Fruit fly (Drosophila melanogaster) whole organism, embryonic: ENCODE results near the gene Obp99b.

Experiments used
- CG10274 ChIP-seq: fragments of 200-800 bp; sonication (Bioruptor generic); optimal IDR thresholded peaks from 3 replicates; lab custom pipeline; 2017; ENCODE audit warnings: missing biosample characterization, mild to moderate bottlenecking, missing genetic modification characterization
- CG10366 ChIP-seq: fragments of 200-800 bp; sonication (Bioruptor generic); IDR thresholded peaks from 2 replicates; pipeline ENCODE4 v1.3.6; 2022; ENCODE audit warnings: missing biosample characterization, missing genetic modification characterization
- CG10431 ChIP-seq: fragments of 200-800 bp; sonication (Bioruptor generic); optimal IDR thresholded peaks from 3 replicates; lab custom pipeline; 2018; ENCODE audit warnings: missing biosample characterization, mild to moderate bottlenecking, missing genetic modification characterization
- CG10565 ChIP-seq: fragments of 200-800 bp; sonication (Bioruptor generic); optimal IDR thresholded peaks from 3 replicates; lab custom pipeline; 2016; ENCODE audit warnings: missing biosample characterization, mild to moderate bottlenecking, missing genetic modification characterization
- CG12744 ChIP-seq: fragments of 200-800 bp; sonication (Bioruptor generic); optimal IDR thresholded peaks from 2 replicates; lab custom pipeline; 2016; ENCODE audit warnings: missing biosample characterization, missing genetic modification characterization
- CG15269 ChIP-seq: fragments of 200-800 bp; sonication (Bioruptor generic); optimal IDR thresholded peaks from 2 replicates; lab custom pipeline; 2018; ENCODE audit warnings: missing biosample characterization, mild to moderate bottlenecking, missing genetic modification characterization, moderate library complexity
- CG17385 ChIP-seq: fragments of 200-800 bp; sonication (Bioruptor generic); optimal IDR thresholded peaks from 3 replicates; lab custom pipeline; 2018; ENCODE audit warnings: missing biosample characterization, mild to moderate bottlenecking, missing genetic modification characterization
- CG17612 ChIP-seq: fragments of 200-800 bp; sonication (Bioruptor generic); IDR thresholded peaks from 2 replicates; pipeline ENCODE4 v1.3.6; 2022; ENCODE audit warnings: missing biosample characterization, missing genetic modification characterization
- CG18764 ChIP-seq: fragments of 200-800 bp; sonication (Bioruptor generic); optimal IDR thresholded peaks from 3 replicates; lab custom pipeline; 2016; ENCODE audit warnings: missing biosample characterization, missing genetic modification characterization
- CG2129 ChIP-seq: fragments of 200-800 bp; sonication (Bioruptor generic); IDR thresholded peaks from 2 replicates; pipeline ENCODE4 v1.3.6; 2022; ENCODE audit warnings: missing biosample characterization, missing genetic modification characterization; ENCODE audit not compliant: partially characterized antibody
- CG30431 ChIP-seq: fragments of 200-800 bp; sonication (Bioruptor generic); optimal IDR thresholded peaks from 2 replicates; lab custom pipeline; 2017; ENCODE audit warnings: missing biosample characterization, missing genetic modification characterization
- CG31224 ChIP-seq: fragments of 200-800 bp; sonication (Bioruptor generic); IDR thresholded peaks from 2 replicates; pipeline ENCODE4 v1.3.6; 2022; ENCODE audit warnings: missing biosample characterization, missing genetic modification characterization
- CG3163 ChIP-seq: fragments of 200-800 bp; sonication (Bioruptor generic); optimal IDR thresholded peaks from 3 replicates; lab custom pipeline; 2016; ENCODE audit warnings: missing biosample characterization, missing genetic modification characterization
- CG43689 ChIP-seq: fragments of 200-800 bp; sonication (Bioruptor generic); IDR thresholded peaks from 2 replicates; pipeline ENCODE4 v1.3.6; 2022; ENCODE audit warnings: missing biosample characterization, missing genetic modification characterization
- CG4617 ChIP-seq: fragments of 200-800 bp; sonication (Bioruptor generic); optimal IDR thresholded peaks from 3 replicates; lab custom pipeline; 2016; ENCODE audit warnings: missing biosample characterization, missing genetic modification characterization, borderline replicate concordance
- CG6175 ChIP-seq: fragments of 200-800 bp; sonication (Bioruptor generic); IDR thresholded peaks from 3 replicates; pipeline ENCODE4 v1.3.6; 2022; ENCODE audit warnings: missing biosample characterization, missing genetic modification characterization
- CG6254 ChIP-seq: fragments of 200-800 bp; sonication (Bioruptor generic); optimal IDR thresholded peaks from 3 replicates; lab custom pipeline; 2017; ENCODE audit warnings: mild to moderate bottlenecking, missing biosample characterization, missing genetic modification reagents, missing genetic modification characterization
- CG7271 ChIP-seq: fragments of 200-800 bp; sonication (Bioruptor generic); optimal IDR thresholded peaks from 2 replicates; lab custom pipeline; 2018; ENCODE audit warnings: missing biosample characterization, mild to moderate bottlenecking, missing genetic modification characterization, moderate library complexity
- CG7928 ChIP-seq: fragments of 200-800 bp; sonication (Bioruptor generic); optimal IDR thresholded peaks from 2 replicates; lab custom pipeline; 2017; ENCODE audit warnings: missing biosample characterization, mild to moderate bottlenecking, missing genetic modification characterization
- CG8388 ChIP-seq: fragments of 200-800 bp; sonication (Bioruptor generic); optimal IDR thresholded peaks from 2 replicates; lab custom pipeline; 2019; ENCODE audit warnings: missing biosample characterization, mild to moderate bottlenecking, missing genetic modification characterization, moderate library complexity
- CG8944 ChIP-seq: fragments of 200-800 bp; sonication (Bioruptor generic); optimal IDR thresholded peaks from 3 replicates; lab custom pipeline; 2016; ENCODE audit warnings: missing biosample characterization, missing genetic modification characterization
- CTCF ChIP-seq: fragments of 200-800 bp; sonication (Bioruptor generic); optimal IDR thresholded peaks from 2 replicates; lab custom pipeline; 2017; ENCODE audit warnings: missing biosample characterization, mild to moderate bottlenecking, missing genetic modification characterization, moderate library complexity
- D ChIP-seq, 2 experiments: fragments of 200-800 bp in 1 of 2; fragments of >200 bp in 1 of 2; sonication (Bioruptor generic) in 1 of 2; optimal IDR thresholded peaks; 2 replicates in 1 of 2; 3 replicates in 1 of 2; lab custom pipeline; 2017; ENCODE audit warnings: mild to moderate bottlenecking in 1 of 2, missing biosample characterization in 1 of 2, missing genetic modification characterization in 1 of 2, missing genetic modification reagents in 1 of 2
- Dfd ChIP-seq, 2 experiments: fragments of >200 bp; optimal IDR thresholded peaks; 2 replicates each; lab custom pipeline; 2017; ENCODE audit warnings: missing biosample characterization in 2 of 2, missing genetic modification characterization in 2 of 2
- Doc2 ChIP-seq: fragments of 200-800 bp; sonication (Bioruptor generic); IDR thresholded peaks from 2 replicates; pipeline ENCODE4 v1.3.6; 2022; ENCODE audit warnings: missing biosample characterization, missing genetic modification characterization
- Fer1 ChIP-seq: fragments of 200-800 bp; sonication (Bioruptor generic); optimal IDR thresholded peaks from 2 replicates; lab custom pipeline; 2017; ENCODE audit warnings: missing biosample characterization, mild to moderate bottlenecking, missing genetic modification characterization
- Gug ChIP-seq: fragments of 200-800 bp; sonication (Bioruptor generic); IDR thresholded peaks from 4 replicates; pipeline ENCODE4 v1.3.6; 2022; ENCODE audit warnings: missing biosample characterization, missing genetic modification characterization
- HHEX ChIP-seq: fragments of 200-800 bp; sonication (Bioruptor generic); optimal IDR thresholded peaks from 3 replicates; lab custom pipeline; 2017; ENCODE audit warnings: missing biosample characterization, mild to moderate bottlenecking, missing genetic modification characterization, missing genetic modification reagents
- Hand ChIP-seq: fragments of 200-800 bp; sonication (Bioruptor generic); optimal IDR thresholded peaks from 2 replicates; lab custom pipeline; 2017; ENCODE audit warnings: mild to moderate bottlenecking, missing biosample characterization, missing genetic modification reagents, missing genetic modification characterization
- HmgZ ChIP-seq: fragments of 200-800 bp; sonication (Bioruptor generic); optimal IDR thresholded peaks from 2 replicates; lab custom pipeline; 2018; ENCODE audit warnings: missing biosample characterization, mild to moderate bottlenecking, missing genetic modification characterization
- Lpt ChIP-seq: fragments of >200 bp; optimal IDR thresholded peaks from 2 replicates; lab custom pipeline; 2018; ENCODE audit warnings: missing biosample characterization, missing genetic modification characterization
- Oli ChIP-seq: fragments of 200-800 bp; sonication (Bioruptor generic); optimal IDR thresholded peaks from 2 replicates; lab custom pipeline; 2018; ENCODE audit warnings: missing biosample characterization, mild to moderate bottlenecking, missing genetic modification characterization, moderate library complexity
- az2 ChIP-seq: fragments of 200-800 bp; sonication (Bioruptor generic); optimal IDR thresholded peaks from 3 replicates; lab custom pipeline; 2016; ENCODE audit warnings: missing biosample characterization, missing genetic modification characterization
- bcd ChIP-seq: fragments of 200-800 bp; sonication (Bioruptor generic); optimal IDR thresholded peaks from 2 replicates; lab custom pipeline; 2017; ENCODE audit warnings: missing biosample characterization, mild to moderate bottlenecking, missing genetic modification characterization
- br ChIP-seq: fragments of >200 bp; optimal IDR thresholded peaks from 2 replicates; lab custom pipeline; 2017
- dmrt11E ChIP-seq: fragments of 200-800 bp; sonication (Bioruptor generic); optimal IDR thresholded peaks from 3 replicates; lab custom pipeline; 2018; ENCODE audit warnings: missing biosample characterization, mild to moderate bottlenecking, missing genetic modification characterization, moderate library complexity
- grn ChIP-seq: fragments of 200-800 bp; sonication (Bioruptor generic); optimal IDR thresholded peaks from 3 replicates; lab custom pipeline; 2017; ENCODE audit warnings: missing biosample characterization, missing genetic modification characterization
- jumu ChIP-seq: fragments of 200-800 bp; sonication (Bioruptor generic); optimal IDR thresholded peaks from 3 replicates; lab custom pipeline; 2016; ENCODE audit warnings: missing biosample characterization, missing genetic modification characterization
- knrl ChIP-seq: fragments of 200-800 bp; sonication (Bioruptor generic); IDR thresholded peaks from 3 replicates; pipeline ENCODE4 v1.3.6; 2022; ENCODE audit warnings: missing biosample characterization, missing genetic modification characterization; ENCODE audit not compliant: partially characterized antibody
- lbe ChIP-seq: fragments of 200-800 bp; sonication (Bioruptor generic); optimal IDR thresholded peaks from 2 replicates; lab custom pipeline; 2016; ENCODE audit warnings: missing biosample characterization, mild to moderate bottlenecking, missing genetic modification characterization
- odd ChIP-seq: fragments of 200-800 bp; sonication (Bioruptor generic); optimal IDR thresholded peaks from 2 replicates; lab custom pipeline; 2017; ENCODE audit warnings: missing biosample characterization, mild to moderate bottlenecking, missing genetic modification characterization
- phol ChIP-seq: fragments of 200-800 bp; sonication (Bioruptor generic); optimal IDR thresholded peaks from 3 replicates; lab custom pipeline; 2018; ENCODE audit warnings: missing biosample characterization, mild to moderate bottlenecking, missing genetic modification characterization, moderate library complexity
- repo ChIP-seq: fragments of 200-800 bp; sonication (Bioruptor generic); optimal IDR thresholded peaks from 2 replicates; lab custom pipeline; 2016; ENCODE audit warnings: missing biosample characterization, missing genetic modification characterization
- sim ChIP-seq: fragments of 200-800 bp; sonication (Bioruptor generic); IDR thresholded peaks from 2 replicates; pipeline ENCODE4 v1.3.6; 2022; ENCODE audit warnings: missing biosample characterization, missing genetic modification characterization
- sisA ChIP-seq: fragments of 200-800 bp; sonication (Bioruptor generic); IDR thresholded peaks from 2 replicates; pipeline ENCODE4 v1.3.6; 2022; ENCODE audit warnings: missing biosample characterization, missing genetic modification characterization
- sna ChIP-seq: fragments of 200-800 bp; sonication (Bioruptor generic); IDR thresholded peaks from 2 replicates; pipeline ENCODE4 v1.3.6; 2022; ENCODE audit warnings: missing biosample characterization, missing genetic modification characterization; ENCODE audit not compliant: partially characterized antibody
- stc ChIP-seq: fragments of 200-800 bp; sonication (Bioruptor generic); IDR thresholded peaks from 2 replicates; pipeline ENCODE4 v1.3.6; 2022; ENCODE audit warnings: missing biosample characterization, missing genetic modification characterization
- tap ChIP-seq: fragments of 200-800 bp; optimal IDR thresholded peaks from 3 replicates; lab custom pipeline; 2019; ENCODE audit warnings: missing biosample characterization, mild to moderate bottlenecking, missing genetic modification characterization, moderate library complexity
- tll ChIP-seq, 2 experiments: fragments of 200-800 bp in 1 of 2; fragments of >200 bp in 1 of 2; sonication (Bioruptor generic) in 1 of 2; optimal IDR thresholded peaks; 2 replicates each; lab custom pipeline; 2017 to 2019; ENCODE audit warnings: missing biosample characterization in 2 of 2, missing genetic modification characterization in 2 of 2, mild to moderate bottlenecking in 1 of 2, moderate library complexity in 1 of 2
- toy ChIP-seq: fragments of 200-800 bp; sonication (Bioruptor generic); IDR thresholded peaks from 2 replicates; pipeline ENCODE4 v1.3.6; 2022; ENCODE audit warnings: missing biosample characterization, missing genetic modification characterization
- wdn ChIP-seq: fragments of 200-800 bp; sonication (Bioruptor generic); IDR thresholded peaks from 2 replicates; pipeline ENCODE4 v1.3.6; 2022; ENCODE audit warnings: missing biosample characterization, missing genetic modification characterization

The Obp99b gene

DNA sequence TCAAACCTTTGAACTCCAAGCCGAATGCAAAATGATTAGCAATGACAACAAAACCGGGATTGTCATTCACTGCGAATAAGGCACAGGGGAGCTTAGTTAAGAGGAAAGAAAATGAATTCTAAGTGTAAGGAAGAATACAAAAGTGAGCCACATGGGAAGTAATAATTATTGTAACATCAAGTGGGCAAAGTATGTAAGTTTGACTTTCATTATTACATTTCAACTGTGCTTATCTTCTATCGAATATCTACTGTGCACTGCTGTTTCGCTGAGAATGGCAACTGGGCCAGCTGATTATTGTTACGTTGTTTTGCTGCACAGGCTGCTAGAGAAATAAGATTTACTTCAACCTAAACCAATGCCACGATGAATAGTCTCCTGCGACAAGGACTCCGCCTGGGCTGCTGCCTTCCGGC lies 20.0 kb upstream of the Obp99b start, which contains the start of the genes CG7601 and CIA30 (continued):
- peak; percentile 97 for TF ChIP-seq CG4617
- TF ChIP-seq CG6254 (GFP tag; lab: Kevin White, UChicago): peak; percentile 93
- TF ChIP-seq CG10274 (GFP tag; lab: Kevin White, UChicago): peak; percentile 92
- TF ChIP-seq phol: peak; percentile 98
- TF ChIP-seq CG8388: peak; percentile 96
- peak; percentile 100 for TF ChIP-seq CG17612 (GFP tag; lab: Robert Waterston, UW)
- peak; percentile 97 for TF ChIP-seq CG15269 (tag; lab: Kevin White, UChicago)
- TF ChIP-seq stc (GFP tag; lab: Robert Waterston, UW): peak; percentile 100
- peak; percentile 98 for TF ChIP-seq HmgZ (tag; lab: Kevin White, UChicago)
- TF ChIP-seq CG3163: peak; percentile 91
- peak; percentile 100 for TF ChIP-seq CG10366 (GFP tag; lab: Robert Waterston, UW)
- TF ChIP-seq CTCF (GFP tag; lab: Kevin White, UChicago): peak; percentile 63
- TF ChIP-seq CG8944 (GFP tag; lab: Kevin White, UChicago): peak; percentile 99
- peak; percentile 97 for TF ChIP-seq Fer1 (GFP tag; lab: Kevin White, UChicago)
- TF ChIP-seq sim (GFP tag; lab: Robert Waterston, UW): peak; percentile 99
- peak; percentile 99 for TF ChIP-seq CG31224 (GFP tag; lab: Robert Waterston, UW)
- peak; percentile 84 for TF ChIP-seq CG7928 (GFP tag; lab: Kevin White, UChicago)
- peak; percentile 96 for TF ChIP-seq Oli (tag; lab: Kevin White, UChicago)
- TF ChIP-seq CG17385 (GFP tag; lab: Kevin White, UChicago): peak; percentile 91
- TF ChIP-seq tap (tag; lab: Kevin White, UChicago): peak; percentile 97
- TF ChIP-seq Dfd (GFP tag; optimal IDR thresholded peaks at IDR 0.05; lab: Kevin White, UChicago): no peak
- peak; percentile 96 for TF ChIP-seq CG7271 (tag; lab: Kevin White, UChicago)
- peak; percentile 98 for TF ChIP-seq HHEX
- no peak for TF ChIP-seq br (lab: Kevin White, UChicago)
- TF ChIP-seq sisA (GFP tag; lab: Robert Waterston, UW): peak; percentile 100
- peak; percentile 7 to 41 for TF ChIP-seq tll (GFP tag; optimal IDR thresholded peaks at IDR 0.05; lab: Kevin White, UChicago)
- TF ChIP-seq Lpt: no peak
- TF ChIP-seq CG10431 (GFP tag; lab: Kevin White, UChicago): no peak
- peak; percentile 95 for TF ChIP-seq CG12744 (GFP tag; lab: Kevin White, UChicago)
- peak; percentile 100 for TF ChIP-seq Doc2
- peak; percentile 96 for TF ChIP-seq CG10565 (GFP tag; lab: Kevin White, UChicago)
- peak; percentile 100 for TF ChIP-seq CG6175
- TF ChIP-seq D (optimal IDR thresholded peaks at IDR 0.05; lab: Kevin White, UChicago): no peak
- TF ChIP-seq D (GFP tag; optimal IDR thresholded peaks at IDR 0.05; lab: Kevin White, UChicago): peak; percentile 97
- TF ChIP-seq CG30431 (GFP tag; lab: Kevin White, UChicago): peak; percentile 95
- no peak for TF ChIP-seq sna (GFP tag; lab: Robert Waterston, UW)
- TF ChIP-seq Gug (GFP tag; lab: Robert Waterston, UW): peak; percentile 100
- TF ChIP-seq Hand: peak; percentile 91
- peak; percentile 97 for TF ChIP-seq lbe (GFP tag; lab: Kevin White, UChicago)
- no peak for TF ChIP-seq grn (GFP tag; lab: Kevin White, UChicago)
- TF ChIP-seq odd: peak; percentile 89
- 0 out of 3 replicates have a peak, but pooled peaks have one; percentile 41 for TF ChIP-seq knrl (GFP tag; lab: Robert Waterston, UW)
- peak; percentile 100 for TF ChIP-seq CG43689
- peak; percentile 99 for TF ChIP-seq bcd (GFP tag; lab: Kevin White, UChicago)
- TF ChIP-seq CG18764: peak; percentile 98
- TF ChIP-seq CG2129 (GFP tag; lab: Robert Waterston, UW): no peak
- peak; percentile 95 for TF ChIP-seq dmrt11E (tag; lab: Kevin White, UChicago)
- TF ChIP-seq toy (GFP tag; lab: Robert Waterston, UW): peak; percentile 99
- TF ChIP-seq jumu (GFP tag; lab: Kevin White, UChicago): peak; percentile 99
- peak; percentile 98 for TF ChIP-seq az2 (GFP tag; lab: Kevin White, UChicago)
- TF ChIP-seq wdn: peak; percentile 100
- peak; percentile 99 for TF ChIP-seq repo
